Worm (Caenorhabditis elegans) whole organism, young adult: ENCODE data around the gene abt-1.

Experiments used
- B0035.1 ChIP-seq: sonication (generic microtip); optimal IDR thresholded peaks from 2 replicates; lab custom pipeline; 2016; ENCODE audit warnings: missing genetic modification characterization, mild to moderate bottlenecking, missing compliant biosample characterization, missing genotype, missing genetic modification reagents
- C06A6.2 ChIP-seq: fragments of 200-800 bp; sonication (Bioruptor generic); conservative IDR thresholded peaks from 2 replicates; pipeline ENCODE4 v1.3.6; 2022; ENCODE audit warnings: missing genetic modification characterization, missing compliant biosample characterization
- F10E7.11 ChIP-seq: sonication (generic microtip); optimal IDR thresholded peaks from 2 replicates; lab custom pipeline; 2017; ENCODE audit warnings: mild to moderate bottlenecking, missing genetic modification characterization, moderate library complexity, missing compliant biosample characterization
- F23B12.7 ChIP-seq: sonication (generic microtip); optimal IDR thresholded peaks from 2 replicates; lab custom pipeline; 2017; ENCODE audit warnings: missing genetic modification characterization, mild to moderate bottlenecking, missing compliant biosample characterization, antibody characterized with exemption, moderate library complexity; ENCODE audit not compliant: insufficient read depth
- F52B5.7 ChIP-seq: sonication (generic microtip); optimal IDR thresholded peaks from 2 replicates; lab custom pipeline; 2016; ENCODE audit warnings: mild to moderate bottlenecking, missing genetic modification characterization, missing compliant biosample characterization
- K11D2.4 ChIP-seq: fragments of 200-800 bp; sonication (Bioruptor generic); IDR thresholded peaks from 2 replicates; pipeline ENCODE4 v1.3.6; 2022; ENCODE audit warnings: missing genetic modification reagents, missing genetic modification characterization, missing compliant biosample characterization
- K12H6.12 ChIP-seq: fragments of 200-800 bp; sonication (Bioruptor generic); optimal IDR thresholded peaks from 2 replicates; lab custom pipeline; 2018; ENCODE audit warnings: mild to moderate bottlenecking, missing genetic modification characterization, missing compliant biosample characterization
- T07F8.4 ChIP-seq: sonication (generic microtip); optimal IDR thresholded peaks from 2 replicates; lab custom pipeline; 2016; ENCODE audit warnings: mild to moderate bottlenecking, missing genetic modification characterization, moderate library complexity, missing compliant biosample characterization
- T26A5.8 ChIP-seq: sonication (generic microtip); optimal IDR thresholded peaks from 2 replicates; lab custom pipeline; 2016; ENCODE audit warnings: missing genetic modification characterization, missing compliant biosample characterization
- Y56A3A.18 ChIP-seq: fragments of 200-800 bp; sonication (Bioruptor generic); IDR thresholded peaks from 2 replicates; pipeline ENCODE4 v1.3.6; 2022; ENCODE audit warnings: missing genetic modification reagents, missing genetic modification characterization, missing compliant biosample characterization
- Y95B8A.8 ChIP-seq: fragments of 200-800 bp; sonication (Bioruptor generic); IDR thresholded peaks from 2 replicates; pipeline ENCODE4 v1.3.6; 2022; ENCODE audit warnings: missing genetic modification reagents, missing genetic modification characterization, missing compliant biosample characterization
- ZK185.1 ChIP-seq: sonication (generic microtip); optimal IDR thresholded peaks from 2 replicates; lab custom pipeline; 2016; ENCODE audit warnings: mild to moderate bottlenecking, missing genetic modification characterization, missing compliant biosample characterization; ENCODE audit not compliant: poor library complexity, severe bottlenecking
- aptf-2 ChIP-seq: fragments of 200-800 bp; sonication (Bioruptor generic); conservative IDR thresholded peaks from 2 replicates; pipeline ENCODE4 v1.3.6; 2022; ENCODE audit warnings: missing genetic modification reagents, missing genetic modification characterization, missing compliant biosample characterization
- aptf-3 ChIP-seq: fragments of 200-800 bp; sonication (Bioruptor generic); IDR thresholded peaks from 2 replicates; pipeline ENCODE4 v1.3.6; 2022; ENCODE audit warnings: missing genetic modification characterization, missing compliant biosample characterization
- attf-3 ChIP-seq: fragments of 200-800 bp; sonication (Bioruptor generic); conservative IDR thresholded peaks from 2 replicates; pipeline ENCODE4 v1.3.6; 2022; ENCODE audit warnings: missing genetic modification reagents, missing genetic modification characterization, missing compliant biosample characterization
- bed-1 ChIP-seq: fragments of 200-800 bp; sonication (Bioruptor generic); IDR thresholded peaks from 2 replicates; pipeline ENCODE4 v1.3.6; 2022; ENCODE audit warnings: missing genetic modification reagents, missing genetic modification characterization, missing compliant biosample characterization
- ceh-27 ChIP-seq: fragments of 200-800 bp; sonication (Bioruptor generic); optimal IDR thresholded peaks from 2 replicates; lab custom pipeline; 2018; ENCODE audit warnings: mild to moderate bottlenecking, missing genetic modification characterization, moderate library complexity, missing compliant biosample characterization
- ceh-58 ChIP-seq: fragments of 200-800 bp; sonication (Bioruptor generic); IDR thresholded peaks from 2 replicates; pipeline ENCODE4 v1.3.6; 2022; ENCODE audit warnings: missing genetic modification characterization, missing compliant biosample characterization
- die-1 ChIP-seq: sonication (generic microtip); optimal IDR thresholded peaks from 2 replicates; lab custom pipeline; 2016; ENCODE audit warnings: missing genotype, mild to moderate bottlenecking, missing genetic modification characterization, missing compliant biosample characterization
- egrh-3 ChIP-seq: fragments of 200-800 bp; sonication (Bioruptor generic); IDR thresholded peaks from 2 replicates; pipeline ENCODE4 v1.3.6; 2022; ENCODE audit warnings: missing genetic modification reagents, missing genetic modification characterization, missing compliant biosample characterization
- ekl-4 ChIP-seq: fragments of 200-800 bp; sonication (Bioruptor generic); IDR thresholded peaks from 2 replicates; pipeline ENCODE4 v1.3.6; 2022; ENCODE audit warnings: missing genetic modification reagents, missing genetic modification characterization, missing compliant biosample characterization
- gei-17 ChIP-seq: fragments of 200-800 bp; sonication (Bioruptor generic); optimal IDR thresholded peaks from 2 replicates; lab custom pipeline; 2018; ENCODE audit warnings: mild to moderate bottlenecking, missing genetic modification characterization, missing compliant biosample characterization
- hmg-20 ChIP-seq: fragments of 200-800 bp; sonication (Bioruptor generic); IDR thresholded peaks from 2 replicates; pipeline ENCODE4 v1.3.6; 2022; ENCODE audit warnings: missing genetic modification reagents, missing genetic modification characterization, missing compliant biosample characterization
- hrde-1 ChIP-seq: sonication (generic microtip); optimal IDR thresholded peaks from 2 replicates; lab custom pipeline; 2016; ENCODE audit warnings: missing genetic modification characterization, mild to moderate bottlenecking, missing compliant biosample characterization, moderate library complexity, missing genotype, missing genetic modification reagents, borderline replicate concordance
- hsf-1 ChIP-seq: fragments of 200-800 bp; sonication (Bioruptor generic); IDR thresholded peaks from 2 replicates; pipeline ENCODE4 v1.3.6; 2022; ENCODE audit warnings: missing genetic modification reagents, missing genetic modification characterization, missing compliant biosample characterization
- lag-1 ChIP-seq: fragments of 200-800 bp; sonication (Bioruptor generic); IDR thresholded peaks from 2 replicates; pipeline ENCODE4 v1.3.6; 2022; ENCODE audit warnings: missing genetic modification reagents, missing genetic modification characterization, missing compliant biosample characterization
- let-607 ChIP-seq, 2 experiments: fragments of 200-800 bp in 1 of 2; sonication (Bioruptor generic) in 1 of 2; sonication (generic microtip) in 1 of 2; optimal IDR thresholded peaks; 2 replicates each; lab custom pipeline; 2016 to 2018; ENCODE audit warnings: mild to moderate bottlenecking in 2 of 2, missing compliant biosample characterization in 2 of 2, missing genetic modification characterization in 2 of 2, moderate library complexity in 2 of 2, missing genotype in 1 of 2
- madf-8 ChIP-seq: fragments of 200-800 bp; sonication (Bioruptor generic); conservative IDR thresholded peaks from 2 replicates; pipeline ENCODE4 v1.3.6; 2022; ENCODE audit warnings: missing genetic modification reagents, missing genetic modification characterization, missing compliant biosample characterization
- mcd-1 ChIP-seq: fragments of 200-800 bp; sonication (Bioruptor generic); IDR thresholded peaks from 2 replicates; pipeline ENCODE4 v1.3.6; 2022; ENCODE audit warnings: missing genetic modification reagents, missing genetic modification characterization, missing compliant biosample characterization
- mxl-1 ChIP-seq: sonication (generic microtip); optimal IDR thresholded peaks from 2 replicates; lab custom pipeline; 2016; ENCODE audit warnings: missing genetic modification characterization, missing compliant biosample characterization
- nfya-1 ChIP-seq: sonication (generic microtip); optimal IDR thresholded peaks from 2 replicates; lab custom pipeline; 2017; ENCODE audit warnings: antibody characterized with exemption, missing compliant biosample characterization, missing genetic modification characterization, borderline replicate concordance; ENCODE audit not compliant: insufficient read depth
- nhr-179 ChIP-seq: sonication (generic microtip); optimal IDR thresholded peaks from 2 replicates; lab custom pipeline; 2016; ENCODE audit warnings: mild to moderate bottlenecking, missing genetic modification characterization, missing compliant biosample characterization
- rec-8 ChIP-seq, 2 experiments: sonication (generic microtip); optimal IDR thresholded peaks; 2 replicates each; lab custom pipeline; 2016; ENCODE audit warnings: mild to moderate bottlenecking in 2 of 2, missing genetic modification characterization in 2 of 2, missing genetic modification reagents in 2 of 2, missing genotype in 2 of 2, missing biosample characterization in 1 of 2, missing compliant biosample characterization in 1 of 2, moderate library complexity in 1 of 2
- repo-1 ChIP-seq: sonication (generic microtip); optimal IDR thresholded peaks from 2 replicates; lab custom pipeline; 2017; ENCODE audit warnings: mild to moderate bottlenecking, missing genetic modification characterization, missing compliant biosample characterization
- rpc-1 ChIP-seq, 2 experiments: fragments of 150-350 bp in 1 of 2; sonication (generic microtip) in 1 of 2; optimal IDR thresholded peaks; 2 replicates each; lab custom pipeline; 2014 to 2018; ENCODE audit warnings: missing biosample characterization in 1 of 2, missing genetic modification characterization in 1 of 2, missing genetic modification reagents in 1 of 2, missing genotype in 1 of 2
- snpc-1.3 ChIP-seq: sonication (generic microtip); optimal IDR thresholded peaks from 2 replicates; lab custom pipeline; 2017; ENCODE audit warnings: missing genetic modification characterization, mild to moderate bottlenecking, missing compliant biosample characterization, antibody characterized with exemption, moderate library complexity, missing genotype, missing genetic modification reagents; ENCODE audit not compliant: insufficient read depth
- somi-1 ChIP-seq: fragments of 200-800 bp; sonication (Bioruptor generic); optimal IDR thresholded peaks from 2 replicates; lab custom pipeline; 2018; ENCODE audit warnings: mild to moderate bottlenecking, missing genetic modification characterization, missing compliant biosample characterization
- tbp1 ChIP-seq: fragments of 200-800 bp; sonication (Bioruptor generic); optimal IDR thresholded peaks from 2 replicates; lab custom pipeline; 2018; ENCODE audit warnings: mild to moderate bottlenecking, missing genetic modification characterization, missing compliant biosample characterization
- zfh-2 ChIP-seq: fragments of 200-800 bp; sonication (Bioruptor generic); conservative IDR thresholded peaks from 2 replicates; pipeline ENCODE4 v1.3.6; 2022; ENCODE audit warnings: missing genetic modification reagents, missing genetic modification characterization, missing compliant biosample characterization
- ztf-28 ChIP-seq: fragments of 200-800 bp; sonication (Bioruptor generic); IDR thresholded peaks from 2 replicates; pipeline ENCODE4 v1.3.6; 2022; ENCODE audit warnings: missing genetic modification reagents, missing genetic modification characterization, missing compliant biosample characterization

Gene abt-1

DNA sequence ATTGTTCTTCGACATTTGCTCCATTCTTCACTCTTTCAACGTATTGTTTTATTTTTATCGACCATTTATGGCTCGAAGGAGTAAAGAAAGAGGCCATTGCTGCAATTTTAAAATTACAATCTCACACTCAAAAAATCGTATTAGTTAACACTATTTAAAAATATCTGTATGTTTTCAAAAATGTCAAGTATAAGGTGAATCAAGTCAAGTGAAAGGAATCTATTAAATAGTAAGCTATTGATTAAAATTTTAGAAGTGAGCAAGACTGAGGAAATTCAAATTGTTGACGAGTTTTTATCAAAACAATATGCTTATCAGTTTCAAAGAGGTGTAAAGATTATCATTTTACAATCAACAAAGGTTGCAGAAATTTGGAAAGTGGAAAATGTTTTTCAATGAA is 17.7 kb upstream of the abt-1 start, which contains the start of gene F01G10.4:
Gene F01G10.4, minus strand, starts transcription at position 101 of the 400 bp plus-strand sequence.
- TF ChIP-seq T26A5.8 (no peak), nfya-1 (no peak), B0035.1 (tag; lab: Kevin White, UChicago) (no peak), nhr-179 (tag; lab: Kevin White, UChicago) (no peak), aptf-3 (GFP tag; lab: Robert Waterston, UW) (no peak), mcd-1 (GFP tag; lab: Robert Waterston, UW) (no peak)

DNA sequence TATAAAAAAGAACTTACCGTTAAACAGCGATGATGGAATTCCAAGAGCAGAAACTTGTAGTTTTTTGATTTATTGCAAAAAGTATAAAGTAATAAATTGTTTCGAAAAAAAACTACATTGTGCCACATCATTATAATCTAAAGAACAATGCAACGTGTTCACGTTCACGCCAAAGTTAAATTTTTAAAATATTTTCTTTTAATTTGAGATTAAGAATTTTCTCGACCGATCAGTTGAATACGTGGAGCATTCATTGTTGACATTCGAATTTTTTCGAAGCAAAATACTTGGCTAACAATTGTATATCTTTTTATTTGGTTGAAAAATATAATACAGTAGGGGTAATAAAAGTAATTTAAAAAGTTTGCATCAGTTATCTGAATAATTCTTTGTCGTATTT is 16.3 kb upstream of the abt-1 start, which contains the start of gene F01G10.5:
Gene F01G10.5, minus strand, starts transcription at position 101 of the 400 bp plus-strand sequence.
- TF ChIP-seq T07F8.4 (tag; lab: Kevin White, UChicago): no peak
- no peak for TF ChIP-seq snpc-1.3 (tag; lab: Kevin White, UChicago)
- TF ChIP-seq hsf-1: no peak
- no peak for TF ChIP-seq hrde-1 (tag; lab: Kevin White, UChicago)
- TF ChIP-seq K11D2.4: no peak
- no peak for TF ChIP-seq ceh-27
- TF ChIP-seq rpc-1 (optimal IDR thresholded peaks at IDR 0.05; lab: Kevin White, UChicago): no peak
- no peak for TF ChIP-seq rpc-1 (tag; optimal IDR thresholded peaks at IDR 0.05; lab: Kevin White, UChicago)
- TF ChIP-seq ekl-4: no peak
- no peak for TF ChIP-seq madf-8 (GFP tag; lab: Robert Waterston, UW)
- TF ChIP-seq tbp1 (GFP tag; lab: Kevin White, UChicago): no peak
- TF ChIP-seq zfh-2 (GFP tag; lab: Robert Waterston, UW): no peak
- no peak for TF ChIP-seq C06A6.2
- TF ChIP-seq rec-8 (tag; optimal IDR thresholded peaks at IDR 0.05; lab: Kevin White, UChicago): no peak

DNA sequence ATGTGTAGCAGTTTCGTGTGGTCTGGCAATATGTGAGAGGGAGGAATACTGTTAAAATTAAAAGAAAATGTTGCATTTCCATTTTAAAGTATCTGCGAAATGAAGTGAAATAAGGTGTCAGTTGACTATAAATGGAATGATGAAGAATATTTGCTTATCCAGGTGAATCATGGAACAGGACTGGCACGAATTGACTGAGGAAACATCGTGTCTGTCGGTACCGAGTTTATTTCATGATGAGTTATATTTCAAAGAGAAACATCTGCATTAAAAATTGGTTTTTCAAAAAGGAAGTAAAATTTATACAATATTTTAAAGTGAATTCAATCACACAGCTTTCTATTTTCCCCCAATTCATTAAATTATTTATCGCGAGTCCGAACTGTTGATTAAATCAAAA is 12.8 kb upstream of the abt-1 start, which contains the start of gene F01G10.6:
Gene F01G10.6, minus strand, starts transcription at position 101 of the 400 bp plus-strand sequence.
- TF ChIP-seq Y56A3A.18: no peak
- no peak for TF ChIP-seq aptf-2 (GFP tag; lab: Robert Waterston, UW)
- no peak for TF ChIP-seq ceh-58 (GFP tag; lab: Robert Waterston, UW)
- no peak for TF ChIP-seq gei-17 (GFP tag; lab: Kevin White, UChicago)
- no peak for TF ChIP-seq bed-1 (GFP tag; lab: Robert Waterston, UW)
- TF ChIP-seq, all 124 proteins: peak for 0

ce11 chrIV:10223723-10224122 is 9.0 kb upstream of the abt-1 start, which contains the start of gene nas-12:
Gene nas-12 (plus strand): TSS chrIV:10224023.
- TF ChIP-seq K12H6.12 (no peak), Y56A3A.18 (no peak)

- TF ChIP-seq Y95B8A.8 (GFP tag; lab: Robert Waterston, UW): no peak
- no peak for TF ChIP-seq ztf-28
- TF ChIP-seq somi-1 (GFP tag; lab: Kevin White, UChicago): peak; percentile 21
- TF ChIP-seq F52B5.7 (tag; lab: Kevin White, UChicago): no peak
- no peak for TF ChIP-seq mxl-1 (tag; lab: Kevin White, UChicago)
- TF ChIP-seq madf-8 (GFP tag; lab: Robert Waterston, UW): no peak
- TF ChIP-seq rpc-1 (optimal IDR thresholded peaks at IDR 0.05; lab: Kevin White, UChicago): no peak
- TF ChIP-seq rpc-1 (tag; optimal IDR thresholded peaks at IDR 0.05; lab: Kevin White, UChicago): no peak
- TF ChIP-seq ZK185.1 (tag; lab: Kevin White, UChicago): no peak
- TF ChIP-seq let-607 (tag; optimal IDR thresholded peaks at IDR 0.05; lab: Kevin White, UChicago): peak; percentile 98 to 99
- no peak for TF ChIP-seq F10E7.11
- no peak for TF ChIP-seq die-1
- no peak for TF ChIP-seq attf-3 (GFP tag; lab: Robert Waterston, UW)
- TF ChIP-seq T07F8.4 (tag; lab: Kevin White, UChicago): no peak
- no peak for TF ChIP-seq lag-1 (GFP tag; lab: Robert Waterston, UW)
- TF ChIP-seq bed-1 (GFP tag; lab: Robert Waterston, UW): no peak
- TF ChIP-seq egrh-3 (GFP tag; lab: Robert Waterston, UW): no peak
- TF ChIP-seq snpc-1.3 (tag; lab: Kevin White, UChicago): no peak
- TF ChIP-seq ekl-4: no peak
- peak; percentile 48 for TF ChIP-seq F23B12.7 (tag; lab: Kevin White, UChicago)
- TF ChIP-seq repo-1 (tag; lab: Kevin White, UChicago): no peak
- TF ChIP-seq aptf-2 (GFP tag; lab: Robert Waterston, UW): no peak
- no peak for TF ChIP-seq hmg-20 (GFP tag; lab: Robert Waterston, UW)
Measured at ce11 chrIV:10222122-10222589, 7.4 kb upstream of the abt-1 start, which contains the start of gene C24F3.2. Gene C24F3.2 (plus strand): TSS chrIV:10222539.
